Worm (Caenorhabditis elegans) whole organism, L4 larva: ENCODE data around the gene srg-17.

ENCODE experiments used
- ceh-20 ChIP-seq: fragments of 200-800 bp; sonication (Bioruptor generic); IDR thresholded peaks from 2 replicates; pipeline ENCODE4 v1.3.6; 2022; ENCODE audit warnings: missing genetic modification reagents, missing genetic modification characterization, missing compliant biosample characterization
- dpl-1 ChIP-seq: fragments of 150-350 bp; optimal IDR thresholded peaks from 2 replicates; lab custom pipeline; 2014; ENCODE audit warnings: missing biosample characterization, missing genetic modification reagents, missing genetic modification characterization
- mes-2 ChIP-seq: sonication (generic microtip); optimal IDR thresholded peaks from 2 replicates; lab custom pipeline; 2016; ENCODE audit warnings: missing genotype, mild to moderate bottlenecking, missing genetic modification characterization, missing compliant biosample characterization; ENCODE audit not compliant: poor library complexity, severe bottlenecking
- nhr-25 ChIP-seq: sonication (generic microtip); optimal IDR thresholded peaks from 2 replicates; lab custom pipeline; 2017; ENCODE audit warnings: missing genetic modification characterization, mild to moderate bottlenecking, missing compliant biosample characterization, antibody characterized with exemption, moderate library complexity, borderline replicate concordance; ENCODE audit not compliant: insufficient read depth
- pha-4 ChIP-seq, 2 experiments: fragments of 150-350 bp in 1 of 2; fragments of 200-800 bp in 1 of 2; sonication (Bioruptor generic) in 1 of 2; IDR thresholded peaks in 1 of 2; optimal IDR thresholded peaks in 1 of 2; 2 replicates each; pipeline versions ENCODE4 v1.3.6 to Lab custom; 2014 to 2022; ENCODE audit warnings: missing genetic modification characterization in 2 of 2, missing genetic modification reagents in 2 of 2, missing biosample characterization in 1 of 2, missing compliant biosample characterization in 1 of 2
- unc-39 ChIP-seq: sonication (generic microtip); optimal IDR thresholded peaks from 2 replicates; lab custom pipeline; 2017; ENCODE audit warnings: missing biosample characterization, missing genetic modification characterization

ce11 chrII:12429743-12430142 is 43.8 kb upstream of the srg-17 start, which contains the start of gene Y57A10C.8:
- no peak for TF ChIP-seq dpl-1 (GFP tag; lab: Kevin White, UChicago)
- TF ChIP-seq nhr-25 (tag; lab: Kevin White, UChicago) = no peak
- TF ChIP-seq ceh-20 (GFP tag; lab: Robert Waterston, UW) = no peak
- TF ChIP-seq unc-39 (tag; lab: Kevin White, UChicago) = no peak
- no peak for TF ChIP-seq pha-4 (GFP tag; IDR thresholded peaks at IDR 0.05; lab: Robert Waterston, UW)
- TF ChIP-seq pha-4 (tag; optimal IDR thresholded peaks at IDR 0.05; lab: Kevin White, UChicago) = no peak
- no peak for TF ChIP-seq mes-2 (tag; lab: Kevin White, UChicago)
